Fruit fly (Drosophila melanogaster) whole organism, embryonic: Measurements from ENCODE around the gene CG7653.

ENCODE experiments used
- Antp ChIP-seq: fragments of 200-800 bp; sonication (Bioruptor generic); optimal IDR thresholded peaks from 3 replicates; lab custom pipeline; 2016; ENCODE audit warnings: missing biosample characterization, missing genetic modification characterization
- Atf6 ChIP-seq: fragments of 200-800 bp; sonication (Bioruptor generic); IDR thresholded peaks from 2 replicates; pipeline ENCODE4 v1.3.6; 2022; ENCODE audit warnings: missing biosample characterization, missing genetic modification characterization
- B-H2 ChIP-seq: fragments of 200-800 bp; sonication (Bioruptor generic); optimal IDR thresholded peaks from 2 replicates; lab custom pipeline; 2018; ENCODE audit warnings: missing biosample characterization, mild to moderate bottlenecking, missing genetic modification characterization
- Bgb ChIP-seq: fragments of 200-800 bp; sonication (Bioruptor generic); IDR thresholded peaks from 2 replicates; pipeline ENCODE4 v1.3.6; 2022; ENCODE audit warnings: missing biosample characterization, missing genetic modification characterization; ENCODE audit not compliant: partially characterized antibody
- Blimp-1 ChIP-seq: fragments of 200-800 bp; sonication (Bioruptor generic); optimal IDR thresholded peaks from 3 replicates; lab custom pipeline; 2018; ENCODE audit warnings: missing biosample characterization, missing genetic modification characterization, mild to moderate bottlenecking, moderate library complexity, missing genetic modification reagents
- CG10543 ChIP-seq: fragments of 200-800 bp; sonication (Bioruptor generic); optimal IDR thresholded peaks from 3 replicates; lab custom pipeline; 2017; ENCODE audit warnings: missing biosample characterization, mild to moderate bottlenecking, missing genetic modification characterization, moderate library complexity
- CG12769 ChIP-seq: fragments of 200-800 bp; sonication (Bioruptor generic); optimal IDR thresholded peaks from 2 replicates; lab custom pipeline; 2019; ENCODE audit warnings: missing biosample characterization, mild to moderate bottlenecking, missing genetic modification characterization, moderate library complexity
- CG13775 ChIP-seq: fragments of 200-800 bp; sonication (Bioruptor generic); optimal IDR thresholded peaks from 3 replicates; lab custom pipeline; 2017; ENCODE audit warnings: missing biosample characterization, mild to moderate bottlenecking, missing genetic modification characterization
- CG13894 ChIP-seq: fragments of 200-800 bp; sonication (Bioruptor generic); optimal IDR thresholded peaks from 3 replicates; lab custom pipeline; 2018; ENCODE audit warnings: missing biosample characterization, mild to moderate bottlenecking, missing genetic modification characterization, moderate library complexity
- CG15269 ChIP-seq: fragments of 200-800 bp; sonication (Bioruptor generic); optimal IDR thresholded peaks from 2 replicates; lab custom pipeline; 2018; ENCODE audit warnings: missing biosample characterization, mild to moderate bottlenecking, missing genetic modification characterization, moderate library complexity
- CG1602 ChIP-seq: fragments of 200-800 bp; sonication (Bioruptor generic); optimal IDR thresholded peaks from 3 replicates; lab custom pipeline; 2016; ENCODE audit warnings: missing biosample characterization, missing genetic modification characterization
- CG17186 ChIP-seq: fragments of 200-800 bp; sonication (Bioruptor generic); optimal IDR thresholded peaks from 3 replicates; lab custom pipeline; 2017; ENCODE audit warnings: missing biosample characterization, missing genetic modification reagents, missing genetic modification characterization
- CG17568 ChIP-seq: fragments of 200-800 bp; sonication (Bioruptor generic); optimal IDR thresholded peaks from 2 replicates; lab custom pipeline; 2018; ENCODE audit warnings: missing biosample characterization, mild to moderate bottlenecking, missing genetic modification characterization, moderate library complexity
- CG18619 ChIP-seq: fragments of 200-800 bp; sonication (Bioruptor generic); optimal IDR thresholded peaks from 3 replicates; lab custom pipeline; 2017; ENCODE audit warnings: missing biosample characterization, mild to moderate bottlenecking, missing genetic modification characterization
- CG2875 ChIP-seq: fragments of 200-800 bp; sonication (Bioruptor generic); optimal IDR thresholded peaks from 2 replicates; lab custom pipeline; 2017; ENCODE audit warnings: missing biosample characterization, mild to moderate bottlenecking, missing genetic modification characterization, missing genetic modification reagents
- CG2889 ChIP-seq: fragments of 200-800 bp; sonication (Bioruptor generic); IDR thresholded peaks from 3 replicates; pipeline ENCODE4 v1.3.6; 2022; ENCODE audit warnings: missing biosample characterization, missing genetic modification characterization
- CG32767 ChIP-seq: fragments of 200-800 bp; sonication (Bioruptor generic); IDR thresholded peaks from 2 replicates; pipeline ENCODE4 v1.3.6; 2022; ENCODE audit warnings: missing biosample characterization, missing genetic modification characterization
- CG32772 ChIP-seq: fragments of 200-800 bp; sonication (Bioruptor generic); IDR thresholded peaks from 2 replicates; pipeline ENCODE4 v1.3.6; 2022; ENCODE audit warnings: missing biosample characterization, missing genetic modification characterization
- CG34376 ChIP-seq: fragments of 200-800 bp; sonication (Bioruptor generic); optimal IDR thresholded peaks from 2 replicates; lab custom pipeline; 2018; ENCODE audit warnings: missing biosample characterization, mild to moderate bottlenecking, missing genetic modification characterization
- CG6689 ChIP-seq: fragments of 200-800 bp; sonication (Bioruptor generic); IDR thresholded peaks from 2 replicates; pipeline ENCODE4 v1.3.6; 2022; ENCODE audit warnings: missing biosample characterization, missing genetic modification characterization
- CG7271 ChIP-seq: fragments of 200-800 bp; sonication (Bioruptor generic); optimal IDR thresholded peaks from 2 replicates; lab custom pipeline; 2018; ENCODE audit warnings: missing biosample characterization, mild to moderate bottlenecking, missing genetic modification characterization, moderate library complexity
- CG7357 ChIP-seq: fragments of 200-800 bp; sonication (Bioruptor generic); IDR thresholded peaks from 3 replicates; pipeline ENCODE4 v1.3.6; 2022; ENCODE audit warnings: missing biosample characterization, missing genetic modification characterization
- CG8388 ChIP-seq: fragments of 200-800 bp; sonication (Bioruptor generic); optimal IDR thresholded peaks from 2 replicates; lab custom pipeline; 2019; ENCODE audit warnings: missing biosample characterization, mild to moderate bottlenecking, missing genetic modification characterization, moderate library complexity
- CkIIα-i1 ChIP-seq: fragments of 200-800 bp; sonication (Bioruptor generic); IDR thresholded peaks from 2 replicates; pipeline ENCODE4 v1.3.6; 2022; ENCODE audit warnings: missing biosample characterization, missing genetic modification characterization
- Gsc ChIP-seq: fragments of 200-800 bp; sonication (Bioruptor generic); IDR thresholded peaks from 2 replicates; pipeline ENCODE4 v1.3.6; 2022; ENCODE audit warnings: missing biosample characterization, missing genetic modification characterization
- Jarid2 ChIP-seq: fragments of 200-800 bp; sonication (Bioruptor generic); optimal IDR thresholded peaks from 3 replicates; lab custom pipeline; 2017; ENCODE audit warnings: mild to moderate bottlenecking, missing biosample characterization, missing genetic modification reagents, missing genetic modification characterization
- Mrtf ChIP-seq: fragments of 200-800 bp; sonication (Bioruptor generic); IDR thresholded peaks from 3 replicates; pipeline ENCODE4 v1.3.6; 2022; ENCODE audit warnings: missing biosample characterization, missing genetic modification characterization
- Nf-YB ChIP-seq: fragments of 200-800 bp; sonication (Bioruptor generic); optimal IDR thresholded peaks from 3 replicates; lab custom pipeline; 2019; ENCODE audit warnings: missing biosample characterization, mild to moderate bottlenecking, missing genetic modification characterization, moderate library complexity
- Nf-YC ChIP-seq: fragments of 200-800 bp; optimal IDR thresholded peaks from 3 replicates; lab custom pipeline; 2019; ENCODE audit warnings: missing biosample characterization, mild to moderate bottlenecking, missing genetic modification characterization, moderate library complexity
- Trl ChIP-seq, 3 experiments: fragments of >200 bp in 2 of 3; fragments of 200-800 bp in 1 of 3; sonication (Bioruptor generic) in 1 of 3; optimal IDR thresholded peaks; 2 replicates in 1 of 3; 3 replicates in 2 of 3; lab custom pipeline; 2016 to 2017; ENCODE audit warnings: missing biosample characterization in 1 of 3, missing genetic modification characterization in 1 of 3
- abd-A ChIP-seq: fragments of 200-800 bp; sonication (Bioruptor generic); optimal IDR thresholded peaks from 3 replicates; lab custom pipeline; 2019; ENCODE audit warnings: missing biosample characterization, mild to moderate bottlenecking, missing genetic modification characterization, moderate library complexity
- br ChIP-seq: fragments of >200 bp; optimal IDR thresholded peaks from 2 replicates; lab custom pipeline; 2017
- chif ChIP-seq, 2 experiments: fragments of 200-800 bp; sonication (Bioruptor generic); optimal IDR thresholded peaks; 3 replicates each; lab custom pipeline; 2016; ENCODE audit warnings: missing biosample characterization in 2 of 2, missing genetic modification characterization in 2 of 2
- chinmo ChIP-seq: fragments of 200-800 bp; sonication (Bioruptor generic); IDR thresholded peaks from 4 replicates; pipeline ENCODE4 v1.3.6; 2022; ENCODE audit warnings: missing biosample characterization, missing genetic modification characterization; ENCODE audit not compliant: partially characterized antibody
- crc ChIP-seq: fragments of 200-800 bp; sonication (Bioruptor generic); optimal IDR thresholded peaks from 2 replicates; lab custom pipeline; 2016; ENCODE audit warnings: missing biosample characterization, missing genetic modification characterization
- dmrt11E ChIP-seq: fragments of 200-800 bp; sonication (Bioruptor generic); optimal IDR thresholded peaks from 3 replicates; lab custom pipeline; 2018; ENCODE audit warnings: missing biosample characterization, mild to moderate bottlenecking, missing genetic modification characterization, moderate library complexity
- ftz-f1 ChIP-seq: fragments of 200-800 bp; sonication (Bioruptor generic); optimal IDR thresholded peaks from 2 replicates; lab custom pipeline; 2016; ENCODE audit warnings: missing biosample characterization, missing genetic modification characterization
- grau ChIP-seq: fragments of 200-800 bp; optimal IDR thresholded peaks from 3 replicates; lab custom pipeline; 2019; ENCODE audit warnings: missing biosample characterization, mild to moderate bottlenecking, missing genetic modification characterization, moderate library complexity
- gro ChIP-seq: fragments of 200-800 bp; sonication (Bioruptor generic); optimal IDR thresholded peaks from 2 replicates; lab custom pipeline; 2016; ENCODE audit warnings: missing biosample characterization, missing genetic modification characterization
- hb ChIP-seq: fragments of 200-800 bp; sonication (Bioruptor generic); IDR thresholded peaks from 3 replicates; pipeline ENCODE4 v1.3.6; 2022; ENCODE audit warnings: missing biosample characterization, missing genetic modification characterization; ENCODE audit not compliant: partially characterized antibody
- lab ChIP-seq: fragments of 200-800 bp; sonication (Bioruptor generic); optimal IDR thresholded peaks from 3 replicates; lab custom pipeline; 2017; ENCODE audit warnings: missing biosample characterization, missing genetic modification characterization, mild to moderate bottlenecking, moderate library complexity, missing genetic modification reagents
- psq ChIP-seq: fragments of 200-800 bp; sonication (Bioruptor generic); optimal IDR thresholded peaks from 2 replicates; lab custom pipeline; 2017; ENCODE audit warnings: missing biosample characterization, missing genetic modification characterization
- pum ChIP-seq: fragments of 200-800 bp; sonication (Bioruptor generic); optimal IDR thresholded peaks from 2 replicates; lab custom pipeline; 2016; ENCODE audit warnings: missing biosample characterization, missing genetic modification characterization
- sd ChIP-seq: fragments of 200-800 bp; sonication (Bioruptor generic); optimal IDR thresholded peaks from 3 replicates; lab custom pipeline; 2018; ENCODE audit warnings: missing biosample characterization, mild to moderate bottlenecking, missing genetic modification characterization, moderate library complexity
- sr ChIP-seq: fragments of 200-800 bp; sonication (Bioruptor generic); IDR thresholded peaks from 3 replicates; pipeline ENCODE4 v1.3.6; 2022; ENCODE audit warnings: missing biosample characterization, missing genetic modification characterization
- sug ChIP-seq: fragments of 200-800 bp; optimal IDR thresholded peaks from 2 replicates; lab custom pipeline; 2019; ENCODE audit warnings: missing biosample characterization, mild to moderate bottlenecking, missing genetic modification characterization, moderate library complexity
- tgo ChIP-seq: fragments of 200-800 bp; sonication (Bioruptor generic); IDR thresholded peaks from 3 replicates; pipeline ENCODE4 v1.3.6; 2022; ENCODE audit warnings: missing biosample characterization, missing genetic modification characterization
- trem ChIP-seq: fragments of 200-800 bp; optimal IDR thresholded peaks from 3 replicates; lab custom pipeline; 2019; ENCODE audit warnings: missing biosample characterization, mild to moderate bottlenecking, missing genetic modification characterization, moderate library complexity

Gene CG7653

dm6 chr2L:15908496-15909276 is 28.7 kb upstream of the CG7653 start (continued):
- TF ChIP-seq CG7271 (tag; lab: Kevin White, UChicago): no peak
- TF ChIP-seq Nf-YC (tag; lab: Kevin White, UChicago): peak; percentile 58
- TF ChIP-seq CG2889 (GFP tag; lab: Robert Waterston, UW): no peak
- TF ChIP-seq Trl (optimal IDR thresholded peaks at IDR 0.05; lab: Kevin White, UChicago): no peak
- TF ChIP-seq Trl (GFP tag; optimal IDR thresholded peaks at IDR 0.05; lab: Kevin White, UChicago): no peak
- peak; percentile 42 for TF ChIP-seq CG17568 (GFP tag; lab: Kevin White, UChicago)
- peak; percentile 93 for TF ChIP-seq sug (tag; lab: Kevin White, UChicago)
- TF ChIP-seq Nf-YB (GFP tag; lab: Kevin White, UChicago): peak; percentile 4
- no peak for TF ChIP-seq pum (GFP tag; lab: Kevin White, UChicago)
- no peak for TF ChIP-seq Mrtf (GFP tag; lab: Robert Waterston, UW)
- no peak for TF ChIP-seq CG32767
- TF ChIP-seq Gsc: no peak
- TF ChIP-seq CG8388 (GFP tag; lab: Kevin White, UChicago): peak; percentile 72
- TF ChIP-seq Bgb (GFP tag; lab: Robert Waterston, UW): peak; percentile 29; the same call in 1 of the 2 replicates
- peak; percentile 99 for TF ChIP-seq ftz-f1
- no peak for TF ChIP-seq CkIIα-i1
- TF ChIP-seq CG1602: peak; percentile 37
- TF ChIP-seq psq (GFP tag; lab: Kevin White, UChicago): no peak
- TF ChIP-seq CG12769 (tag; lab: Kevin White, UChicago): peak; percentile 96
- peak; percentile 88 for TF ChIP-seq CG34376 (GFP tag; lab: Kevin White, UChicago)
- peak; percentile 99 for TF ChIP-seq abd-A
- no peak for TF ChIP-seq Atf6 (GFP tag; lab: Robert Waterston, UW)
- peak; percentile 25 for TF ChIP-seq trem (tag; lab: Kevin White, UChicago)
- TF ChIP-seq sr (GFP tag; lab: Robert Waterston, UW): peak; percentile 2; the same call in 1 of the 3 replicates
- TF ChIP-seq chif (GFP tag; optimal IDR thresholded peaks at IDR 0.05; lab: Kevin White, UChicago): no peak
- no peak for TF ChIP-seq CG7357 (GFP tag; lab: Robert Waterston, UW)
- TF ChIP-seq hb (GFP tag; lab: Robert Waterston, UW): no peak
- peak; percentile 61 for TF ChIP-seq B-H2
- no peak for TF ChIP-seq Antp (GFP tag; lab: Kevin White, UChicago)
- peak; percentile 91 for TF ChIP-seq sd (tag; lab: Kevin White, UChicago)
- peak; percentile 100 for TF ChIP-seq Blimp-1
- TF ChIP-seq CG18619 (GFP tag; lab: Kevin White, UChicago): peak; percentile 48
- no peak for TF ChIP-seq Jarid2 (GFP tag; lab: Kevin White, UChicago)
- peak; percentile 87 for TF ChIP-seq CG13894
- TF ChIP-seq CG32772 (GFP tag; lab: Robert Waterston, UW): no peak
- TF ChIP-seq CG10543: peak; percentile 91
- peak; percentile 73 for TF ChIP-seq grau
- no peak for TF ChIP-seq crc (GFP tag; lab: Kevin White, UChicago)
- TF ChIP-seq chinmo: peak; percentile 98
- peak; percentile 60 for TF ChIP-seq gro
- TF ChIP-seq br: no peak
- TF ChIP-seq CG6689 (GFP tag; lab: Robert Waterston, UW): peak; percentile 44
- peak; percentile 82 for TF ChIP-seq CG15269 (tag; lab: Kevin White, UChicago)
- no peak for TF ChIP-seq CG17186
- peak; percentile 56 for TF ChIP-seq tgo
- peak; percentile 56 for TF ChIP-seq lab (GFP tag; lab: Kevin White, UChicago)
- TF ChIP-seq CG2875 (GFP tag; lab: Kevin White, UChicago): peak; percentile 38
- TF ChIP-seq dmrt11E (tag; lab: Kevin White, UChicago): peak; percentile 56
- TF ChIP-seq CG13775: peak; percentile 4
